Fruit fly (Drosophila melanogaster): ENCODE data around the gene Cluap1.

- no peak for TF ChIP-seq CG34367 (tag; optimal IDR thresholded peaks at IDR 0.05)
- TF ChIP-seq rn (GFP tag; IDR thresholded peaks at IDR 0.05) = no peak
- TF ChIP-seq D1 (tag; optimal IDR thresholded peaks at IDR 0.05) = no peak
Observed at dm6 chrX:22544660-22545059, 538 bp upstream of the Cluap1 start.

All from whole organism, pupa.